Worm (Caenorhabditis elegans) whole organism, L2 larva: ENCODE results near the gene C35B1.8.

Source experiments
- C34F6.9 ChIP-seq: fragments of 150-350 bp; optimal IDR thresholded peaks from 2 replicates; lab custom pipeline; 2014; ENCODE audit warnings: missing biosample characterization, missing genetic modification characterization
- F13H6.1 ChIP-seq: sonication (generic microtip); optimal IDR thresholded peaks from 2 replicates; lab custom pipeline; 2016; ENCODE audit warnings: missing genetic modification characterization, missing compliant biosample characterization
- R02D3.7 ChIP-seq: fragments of 150-350 bp; optimal IDR thresholded peaks from 2 replicates; lab custom pipeline; 2014; ENCODE audit warnings: missing biosample characterization, missing genetic modification characterization
- Y55F3AM.14 ChIP-seq: fragments of 200-800 bp; sonication (Bioruptor generic); optimal IDR thresholded peaks from 2 replicates; lab custom pipeline; 2018; ENCODE audit warnings: mild to moderate bottlenecking, missing genetic modification characterization, missing compliant biosample characterization
- ZK546.5 ChIP-seq: sonication (generic microtip); optimal IDR thresholded peaks from 2 replicates; lab custom pipeline; 2017; ENCODE audit warnings: missing biosample characterization, missing genetic modification characterization
- alr-1 ChIP-seq: fragments of 150-350 bp; optimal IDR thresholded peaks from 2 replicates; lab custom pipeline; 2014; ENCODE audit warnings: missing biosample characterization, missing genetic modification characterization
- aly-2 ChIP-seq: fragments of 150-350 bp; optimal IDR thresholded peaks from 2 replicates; lab custom pipeline; 2014; ENCODE audit warnings: missing biosample characterization, missing genetic modification characterization
- ama-1 ChIP-seq: fragments of 150-350 bp; optimal IDR thresholded peaks from 2 replicates; lab custom pipeline; 2018; ENCODE audit warnings: inconsistent platforms
- blmp-1 ChIP-seq: sonication (generic microtip); optimal IDR thresholded peaks from 2 replicates; lab custom pipeline; 2017; ENCODE audit warnings: missing genetic modification characterization, mild to moderate bottlenecking, missing compliant biosample characterization, antibody characterized with exemption, moderate library complexity; ENCODE audit not compliant: insufficient read depth
- ceh-16 ChIP-seq: fragments of 150-350 bp; optimal IDR thresholded peaks from 2 replicates; lab custom pipeline; 2014; ENCODE audit warnings: missing biosample characterization, missing genetic modification characterization
- ceh-82 ChIP-seq: fragments of 150-350 bp; optimal IDR thresholded peaks from 2 replicates; lab custom pipeline; 2014; ENCODE audit warnings: missing biosample characterization, missing genetic modification characterization
- dmd-4 ChIP-seq: sonication (generic microtip); optimal IDR thresholded peaks from 2 replicates; lab custom pipeline; 2017; ENCODE audit warnings: missing biosample characterization, missing genetic modification characterization
- egl-27 ChIP-seq: sonication (generic microtip); optimal IDR thresholded peaks from 3 replicates; lab custom pipeline; 2017; ENCODE audit warnings: missing biosample characterization, missing genetic modification reagents, missing genetic modification characterization
- elt-3 ChIP-seq: sonication (generic microtip); optimal IDR thresholded peaks from 2 replicates; lab custom pipeline; 2017; ENCODE audit warnings: missing biosample characterization, missing genetic modification characterization
- gmeb-1 ChIP-seq: fragments of 150-350 bp; optimal IDR thresholded peaks from 2 replicates; lab custom pipeline; 2014; ENCODE audit warnings: missing biosample characterization, missing genetic modification characterization
- lin-11 ChIP-seq: fragments of 150-350 bp; sonication (generic microtip); optimal IDR thresholded peaks from 2 replicates; lab custom pipeline; 2014; ENCODE audit warnings: missing biosample characterization, missing genetic modification characterization, inconsistent platforms, mixed read lengths
- lin-39 ChIP-seq: fragments of 150-350 bp; optimal IDR thresholded peaks from 2 replicates; lab custom pipeline; 2014; ENCODE audit warnings: missing biosample characterization, missing genetic modification reagents, missing genetic modification characterization
- lsy-2 ChIP-seq, 2 experiments: fragments of 150-350 bp in 1 of 2; sonication (generic microtip) in 1 of 2; optimal IDR thresholded peaks; 2 replicates each; lab custom pipeline; 2014 to 2017; ENCODE audit warnings: missing biosample characterization in 2 of 2, missing genetic modification characterization in 2 of 2
- mab-5 ChIP-seq: fragments of 150-350 bp; optimal IDR thresholded peaks from 2 replicates; lab custom pipeline; 2014; ENCODE audit warnings: missing biosample characterization, missing genetic modification characterization
- mbf-1 ChIP-seq: sonication (generic microtip); optimal IDR thresholded peaks from 2 replicates; lab custom pipeline; 2017; ENCODE audit warnings: missing biosample characterization, missing genetic modification characterization
- mdl-1 ChIP-seq, 2 experiments: fragments of 150-350 bp in 1 of 2; sonication (generic microtip) in 1 of 2; optimal IDR thresholded peaks; 2 replicates each; lab custom pipeline; 2017; ENCODE audit warnings: missing biosample characterization in 2 of 2, missing genetic modification characterization in 2 of 2
- nhr-10 ChIP-seq: sonication (generic microtip); optimal IDR thresholded peaks from 2 replicates; lab custom pipeline; 2017; ENCODE audit warnings: missing biosample characterization, missing genetic modification characterization
- nhr-11 ChIP-seq: fragments of 150-350 bp; optimal IDR thresholded peaks from 2 replicates; lab custom pipeline; 2014; ENCODE audit warnings: missing biosample characterization, missing genetic modification characterization
- nhr-12 ChIP-seq: fragments of 150-350 bp; optimal IDR thresholded peaks from 2 replicates; lab custom pipeline; 2014; ENCODE audit warnings: missing biosample characterization, missing genetic modification characterization
- nhr-129 ChIP-seq: fragments of 150-350 bp; optimal IDR thresholded peaks from 2 replicates; lab custom pipeline; 2014; ENCODE audit warnings: missing biosample characterization, missing genetic modification characterization
- nhr-21 ChIP-seq: fragments of 150-350 bp; optimal IDR thresholded peaks from 2 replicates; lab custom pipeline; 2014; ENCODE audit warnings: missing biosample characterization, missing genetic modification characterization
- nhr-23 ChIP-seq: fragments of 150-350 bp; optimal IDR thresholded peaks from 2 replicates; lab custom pipeline; 2014; ENCODE audit warnings: missing biosample characterization, missing genetic modification reagents, missing genetic modification characterization
- nhr-237 ChIP-seq: fragments of 150-350 bp; optimal IDR thresholded peaks from 2 replicates; lab custom pipeline; 2014; ENCODE audit warnings: missing biosample characterization, missing genetic modification characterization
- nhr-25 ChIP-seq: fragments of 150-350 bp; sonication (generic microtip); optimal IDR thresholded peaks from 3 replicates; lab custom pipeline; 2014; ENCODE audit warnings: missing biosample characterization, missing genetic modification characterization
- nhr-77 ChIP-seq: fragments of 150-350 bp; optimal IDR thresholded peaks from 2 replicates; lab custom pipeline; 2014; ENCODE audit warnings: missing biosample characterization, missing genetic modification characterization
- peb-1 ChIP-seq: fragments of 150-350 bp; optimal IDR thresholded peaks from 2 replicates; lab custom pipeline; 2014; ENCODE audit warnings: missing biosample characterization, missing genetic modification characterization
- sem-4 ChIP-seq: fragments of 150-350 bp; optimal IDR thresholded peaks from 2 replicates; lab custom pipeline; 2014; ENCODE audit warnings: missing biosample characterization, missing genetic modification reagents, missing genetic modification characterization
- skn-1 ChIP-seq: sonication (generic microtip); optimal IDR thresholded peaks from 2 replicates; lab custom pipeline; 2017; ENCODE audit warnings: missing biosample characterization, missing genetic modification characterization
- sma-3 ChIP-seq: sonication (generic microtip); optimal IDR thresholded peaks from 2 replicates; lab custom pipeline; 2016; ENCODE audit warnings: missing genetic modification reagents, missing genetic modification characterization, missing compliant biosample characterization
- sma-9 ChIP-seq, 2 experiments: fragments of 150-350 bp in 1 of 2; sonication (generic microtip) in 1 of 2; optimal IDR thresholded peaks; 2 replicates each; lab custom pipeline; 2014 to 2016; ENCODE audit warnings: missing genetic modification characterization in 2 of 2, mild to moderate bottlenecking in 1 of 2, missing biosample characterization in 1 of 2, missing compliant biosample characterization in 1 of 2, missing genetic modification reagents in 1 of 2, moderate library complexity in 1 of 2
- snpc-4 ChIP-seq: fragments of 150-350 bp; optimal IDR thresholded peaks from 2 replicates; lab custom pipeline; 2014; ENCODE audit warnings: missing biosample characterization, missing genetic modification characterization
- unc-39 ChIP-seq: fragments of 150-350 bp; optimal IDR thresholded peaks from 2 replicates; lab custom pipeline; 2014; ENCODE audit warnings: missing biosample characterization, missing genetic modification characterization
- unc-55 ChIP-seq: fragments of 150-350 bp; sonication (generic microtip); optimal IDR thresholded peaks from 3 replicates; lab custom pipeline; 2014; ENCODE audit warnings: missing biosample characterization, missing genetic modification reagents, missing genetic modification characterization
- unc-62 ChIP-seq: fragments of 150-350 bp; optimal IDR thresholded peaks from 2 replicates; lab custom pipeline; 2014; ENCODE audit warnings: missing biosample characterization, missing genetic modification reagents, missing genetic modification characterization
- zag-1 ChIP-seq: fragments of 150-350 bp; optimal IDR thresholded peaks from 2 replicates; lab custom pipeline; 2014; ENCODE audit warnings: missing biosample characterization, missing genetic modification characterization
- ztf-1 ChIP-seq: fragments of 200-800 bp; sonication (Bioruptor generic); conservative IDR thresholded peaks from 2 replicates; pipeline ENCODE4 v1.3.6; 2022; ENCODE audit warnings: missing genetic modification characterization, missing compliant biosample characterization
- ztf-11 ChIP-seq: sonication (generic microtip); optimal IDR thresholded peaks from 2 replicates; lab custom pipeline; 2017; ENCODE audit warnings: missing biosample characterization, missing genetic modification characterization
- ztf-4 ChIP-seq: fragments of 150-350 bp; optimal IDR thresholded peaks from 2 replicates; lab custom pipeline; 2014; ENCODE audit warnings: missing biosample characterization, missing genetic modification characterization

C35B1.8 gene

ce11 chrIV:4042274-4042673 lies 36.5 kb downstream of the C35B1.8 start, which contains the start of gene cdc-73 (continued):
- no peak for TF ChIP-seq nhr-10
- no peak for TF ChIP-seq lin-39 (tag; lab: Kevin White, UChicago)
- TF ChIP-seq ztf-11 (tag; lab: Kevin White, UChicago): no peak

ce11 chrIV:4041006-4041405 lies 37.8 kb downstream of the C35B1.8 start:
- TF ChIP-seq sem-4 (tag; lab: Kevin White, UChicago): no peak
- no peak for TF ChIP-seq lin-39 (tag; lab: Kevin White, UChicago)
- TF ChIP-seq C34F6.9 (tag; lab: Kevin White, UChicago): no peak
- no peak for TF ChIP-seq ZK546.5 (tag; lab: Kevin White, UChicago)
- no peak for TF ChIP-seq nhr-21 (tag; lab: Kevin White, UChicago)
- TF ChIP-seq nhr-25: no peak
- no peak for TF ChIP-seq ceh-16
- no peak for TF ChIP-seq nhr-10
- TF ChIP-seq unc-39 (tag; lab: Kevin White, UChicago): no peak
- no peak for TF ChIP-seq unc-62 (GFP tag; lab: Kevin White, UChicago)
- no peak for TF ChIP-seq R02D3.7 (tag; lab: Kevin White, UChicago)
- TF ChIP-seq mdl-1 (tag; optimal IDR thresholded peaks at IDR 0.05; lab: Kevin White, UChicago): no peak
- no peak for TF ChIP-seq sma-3 (GFP tag; lab: Kevin White, UChicago)
- no peak for TF ChIP-seq ceh-82
- no peak for TF ChIP-seq alr-1
- no peak for TF ChIP-seq nhr-12 (tag; lab: Kevin White, UChicago)

ce11 chrIV:4039984-4040383 lies 38.8 kb downstream of the C35B1.8 start, which contains the start of gene F35F11.2:
Gene F35F11.2, plus strand, starts transcription at chrIV:4040284.
- TF ChIP-seq zag-1 (tag; lab: Kevin White, UChicago) (no peak), F13H6.1 (tag; lab: Kevin White, UChicago) (no peak), Y55F3AM.14 (GFP tag; lab: Kevin White, UChicago) (no peak), nhr-12 (tag; lab: Kevin White, UChicago) (no peak), sma-3 (GFP tag; lab: Kevin White, UChicago) (no peak), snpc-4 (tag; lab: Kevin White, UChicago) (no peak), C34F6.9 (tag; lab: Kevin White, UChicago) (no peak), ztf-4 (tag; lab: Kevin White, UChicago) (no peak), unc-55 (no peak), nhr-77 (no peak), gmeb-1 (no peak), aly-2 (no peak), egl-27 (tag; lab: Kevin White, UChicago) (no peak), sem-4 (tag; lab: Kevin White, UChicago) (no peak), unc-39 (tag; lab: Kevin White, UChicago) (no peak), nhr-129 (tag; lab: Kevin White, UChicago) (no peak), mdl-1 (tag; optimal IDR thresholded peaks at IDR 0.05; lab: Kevin White, UChicago) (no peak)

- TF ChIP-seq gmeb-1 (no peak), sem-4 (tag; lab: Kevin White, UChicago) (no peak), nhr-23 (no peak), nhr-21 (tag; lab: Kevin White, UChicago) (no peak), nhr-10 (no peak), lin-39 (tag; lab: Kevin White, UChicago) (no peak), mbf-1 (tag; lab: Kevin White, UChicago) (no peak), zag-1 (tag; lab: Kevin White, UChicago) (peak; percentile 62), ztf-4 (tag; lab: Kevin White, UChicago) (peak; percentile 7), nhr-12 (tag; lab: Kevin White, UChicago) (no peak), blmp-1 (no peak), aly-2 (no peak), ztf-1 (GFP tag; lab: Robert Waterston, UW) (no peak), R02D3.7 (tag; lab: Kevin White, UChicago) (no peak), alr-1 (no peak), unc-62 (GFP tag; lab: Kevin White, UChicago) (no peak), unc-39 (tag; lab: Kevin White, UChicago) (no peak), ZK546.5 (tag; lab: Kevin White, UChicago) (no peak), peb-1 (tag; lab: Kevin White, UChicago) (no peak), mab-5 (tag; lab: Kevin White, UChicago) (no peak), nhr-237 (no peak), snpc-4 (tag; lab: Kevin White, UChicago) (no peak), lsy-2 (tag; optimal IDR thresholded peaks at IDR 0.05; lab: Kevin White, UChicago) (peak; percentile 28 to 69), sma-9 (GFP tag; optimal IDR thresholded peaks at IDR 0.05; lab: Kevin White, UChicago) (peak; percentile 76), sma-9 (tag; optimal IDR thresholded peaks at IDR 0.05; lab: Kevin White, UChicago) (no peak), nhr-129 (tag; lab: Kevin White, UChicago) (peak; percentile 48), nhr-11 (tag; lab: Kevin White, UChicago) (no peak), Y55F3AM.14 (GFP tag; lab: Kevin White, UChicago) (peak; percentile 20), ceh-16 (no peak), sma-3 (GFP tag; lab: Kevin White, UChicago) (no peak), ztf-11 (tag; lab: Kevin White, UChicago) (no peak), C34F6.9 (tag; lab: Kevin White, UChicago) (peak; percentile 73), skn-1 (tag; lab: Kevin White, UChicago) (no peak), egl-27 (tag; lab: Kevin White, UChicago) (no peak), lin-11 (tag; lab: Kevin White, UChicago) (peak; percentile 63), elt-3 (tag; lab: Kevin White, UChicago) (no peak), mdl-1 (tag; optimal IDR thresholded peaks at IDR 0.05; lab: Kevin White, UChicago) (peak; percentile 5 to 33), dmd-4 (tag; lab: Kevin White, UChicago) (no peak), ama-1 (lab: Kevin White, UChicago) (no peak)
Observed at ce11 chrIV:4034883-4035282, 43.9 kb downstream of the C35B1.8 start, which contains the start of gene hlh-30. Gene hlh-30, minus strand, starts transcription at chrIV:4034951.
